Worm (Caenorhabditis elegans) whole organism, L4 larva: ENCODE data around the gene K09G1.2.

Experiments used
- D1046.2 ChIP-seq: fragments of 200-800 bp; sonication (Bioruptor generic); IDR thresholded peaks from 2 replicates; pipeline ENCODE4 v1.3.6; 2022; ENCODE audit warnings: missing genetic modification characterization, missing compliant biosample characterization
- F26F4.8 ChIP-seq: fragments of 200-800 bp; sonication (Bioruptor generic); conservative IDR thresholded peaks from 2 replicates; pipeline ENCODE4 v1.3.6; 2022; ENCODE audit warnings: missing genetic modification characterization, missing compliant biosample characterization
- F37D6.2 ChIP-seq: sonication (generic microtip); optimal IDR thresholded peaks from 2 replicates; lab custom pipeline; 2016; ENCODE audit warnings: mild to moderate bottlenecking, missing genetic modification characterization, missing compliant biosample characterization
- F49E8.2 ChIP-seq: sonication (generic microtip); optimal IDR thresholded peaks from 2 replicates; lab custom pipeline; 2016; ENCODE audit warnings: missing compliant biosample characterization, mild to moderate bottlenecking, missing genetic modification characterization, borderline replicate concordance
- R02D3.7 ChIP-seq: fragments of 150-350 bp; sonication (generic microtip); optimal IDR thresholded peaks from 3 replicates; lab custom pipeline; 2014; ENCODE audit warnings: missing biosample characterization, missing genetic modification characterization
- T20F7.1 ChIP-seq: fragments of 200-800 bp; sonication (Bioruptor generic); optimal IDR thresholded peaks from 2 replicates; lab custom pipeline; 2018; ENCODE audit warnings: mild to moderate bottlenecking, missing genetic modification characterization, missing compliant biosample characterization
- T26A8.4 ChIP-seq: fragments of 200-800 bp; sonication (Bioruptor generic); IDR thresholded peaks from 2 replicates; pipeline ENCODE4 v1.3.6; 2022; ENCODE audit warnings: missing genetic modification characterization, missing compliant biosample characterization
- aha-1 ChIP-seq: fragments of 150-350 bp; peaks from one replicate; lab custom pipeline; 2014; ENCODE audit warnings: missing biosample characterization, missing genetic modification characterization
- ama-1 ChIP-seq: fragments of 150-350 bp; optimal IDR thresholded peaks from 2 replicates; lab custom pipeline; 2014; ENCODE audit warnings: inconsistent platforms, mixed read lengths
- ceh-20 ChIP-seq: fragments of 200-800 bp; sonication (Bioruptor generic); IDR thresholded peaks from 2 replicates; pipeline ENCODE4 v1.3.6; 2022; ENCODE audit warnings: missing genetic modification reagents, missing genetic modification characterization, missing compliant biosample characterization
- ceh-32 ChIP-seq: sonication (generic microtip); optimal IDR thresholded peaks from 2 replicates; lab custom pipeline; 2016; ENCODE audit warnings: mild to moderate bottlenecking, missing genetic modification characterization, missing compliant biosample characterization; ENCODE audit not compliant: poor library complexity
- ceh-44 ChIP-seq: fragments of 200-800 bp; sonication (Bioruptor generic); IDR thresholded peaks from 2 replicates; pipeline ENCODE4 v1.3.6; 2022; ENCODE audit warnings: missing genetic modification reagents, missing genetic modification characterization, missing compliant biosample characterization
- ceh-82 ChIP-seq: sonication (generic microtip); optimal IDR thresholded peaks from 2 replicates; lab custom pipeline; 2017; ENCODE audit warnings: missing biosample characterization, missing genetic modification characterization
- ces-1 ChIP-seq: fragments of 150-350 bp; sonication (generic microtip); optimal IDR thresholded peaks from 4 replicates; lab custom pipeline; 2014; ENCODE audit warnings: missing biosample characterization, missing genetic modification reagents, missing genetic modification characterization
- cey-2 ChIP-seq: sonication (generic microtip); optimal IDR thresholded peaks from 3 replicates; lab custom pipeline; 2017; ENCODE audit warnings: missing genetic modification characterization, mild to moderate bottlenecking, missing compliant biosample characterization, antibody characterized with exemption, borderline replicate concordance; ENCODE audit not compliant: insufficient read depth
- daf-16 ChIP-seq, 3 experiments: sonication (generic microtip); optimal IDR thresholded peaks; 2 replicates each; lab custom pipeline; 2016 to 2017; ENCODE audit warnings: missing genetic modification characterization in 3 of 3, missing genetic modification reagents in 3 of 3, mild to moderate bottlenecking in 2 of 3, missing compliant biosample characterization in 2 of 3, missing biosample characterization in 1 of 3, moderate library complexity in 1 of 3
- daf-19 ChIP-seq: fragments of 200-800 bp; sonication (Bioruptor generic); conservative IDR thresholded peaks from 2 replicates; pipeline ENCODE4 v1.3.6; 2022; ENCODE audit warnings: missing genetic modification characterization, missing compliant biosample characterization
- dmd-8 ChIP-seq: fragments of 200-800 bp; sonication (Bioruptor generic); IDR thresholded peaks from 2 replicates; pipeline ENCODE4 v1.3.6; 2022; ENCODE audit warnings: missing genetic modification characterization, missing compliant biosample characterization
- dve-1 ChIP-seq: sonication (generic microtip); optimal IDR thresholded peaks from 2 replicates; lab custom pipeline; 2017; ENCODE audit warnings: antibody characterized with exemption, mild to moderate bottlenecking, missing genetic modification characterization, missing compliant biosample characterization; ENCODE audit not compliant: insufficient read depth
- fkh-10 ChIP-seq: fragments of 150-350 bp; optimal IDR thresholded peaks from 2 replicates; lab custom pipeline; 2014; ENCODE audit warnings: missing biosample characterization, missing genetic modification reagents, missing genetic modification characterization
- hlh-11 ChIP-seq: fragments of 200-800 bp; sonication (Bioruptor generic); optimal IDR thresholded peaks from 2 replicates; lab custom pipeline; 2018; ENCODE audit warnings: mild to moderate bottlenecking, missing genetic modification characterization, missing compliant biosample characterization
- hlh-30 ChIP-seq: sonication (generic microtip); optimal IDR thresholded peaks from 2 replicates; lab custom pipeline; 2017; ENCODE audit warnings: antibody characterized with exemption, mild to moderate bottlenecking, missing genetic modification characterization, missing compliant biosample characterization; ENCODE audit not compliant: insufficient read depth
- lin-1 ChIP-seq: fragments of 200-800 bp; sonication (Bioruptor generic); IDR thresholded peaks from 2 replicates; pipeline ENCODE4 v1.3.6; 2022; ENCODE audit warnings: missing genetic modification reagents, missing genetic modification characterization, missing compliant biosample characterization
- lin-15B ChIP-seq: fragments of 150-350 bp; sonication (generic microtip); optimal IDR thresholded peaks from 3 replicates; lab custom pipeline; 2014; ENCODE audit warnings: missing biosample characterization, missing genetic modification characterization
- lin-29 ChIP-seq: fragments of 200-800 bp; sonication (Bioruptor generic); IDR thresholded peaks from 2 replicates; pipeline ENCODE4 v1.3.6; 2022; ENCODE audit warnings: missing genetic modification reagents, missing genetic modification characterization, missing compliant biosample characterization
- lsy-2 ChIP-seq, 2 experiments: fragments of 150-350 bp in 1 of 2; sonication (generic microtip) in 1 of 2; optimal IDR thresholded peaks; 2 replicates each; lab custom pipeline; 2014 to 2017; ENCODE audit warnings: missing biosample characterization in 2 of 2, missing genetic modification characterization in 2 of 2
- madf-5 ChIP-seq, 2 experiments: fragments of 200-800 bp; sonication (Bioruptor generic); IDR thresholded peaks; 2 replicates each; pipeline ENCODE4 v1.3.6; 2022; ENCODE audit warnings: missing compliant biosample characterization in 2 of 2, missing genetic modification characterization in 2 of 2
- madf-9 ChIP-seq: fragments of 200-800 bp; sonication (Bioruptor generic); conservative IDR thresholded peaks from 2 replicates; pipeline ENCODE4 v1.3.6; 2022; ENCODE audit warnings: missing genetic modification reagents, missing genetic modification characterization, missing compliant biosample characterization
- mep-1 ChIP-seq: fragments of 150-350 bp; sonication (generic microtip); optimal IDR thresholded peaks from 3 replicates; lab custom pipeline; 2014; ENCODE audit warnings: missing biosample characterization, missing genetic modification characterization
- nhr-10 ChIP-seq: fragments of 150-350 bp; optimal IDR thresholded peaks from 2 replicates; lab custom pipeline; 2014; ENCODE audit warnings: missing biosample characterization, missing genetic modification characterization
- nhr-11 ChIP-seq: fragments of 150-350 bp; optimal IDR thresholded peaks from 2 replicates; lab custom pipeline; 2014; ENCODE audit warnings: missing biosample characterization, missing genetic modification characterization
- nhr-111 ChIP-seq: fragments of 200-800 bp; sonication (Bioruptor generic); optimal IDR thresholded peaks from 2 replicates; lab custom pipeline; 2018; ENCODE audit warnings: mild to moderate bottlenecking, missing genetic modification characterization, missing compliant biosample characterization
- nhr-28 ChIP-seq: fragments of 150-350 bp; optimal IDR thresholded peaks from 2 replicates; lab custom pipeline; 2014; ENCODE audit warnings: missing biosample characterization, missing genetic modification characterization
- nhr-48 ChIP-seq: sonication (generic microtip); optimal IDR thresholded peaks from 2 replicates; lab custom pipeline; 2016; ENCODE audit warnings: mild to moderate bottlenecking, missing genetic modification characterization, missing compliant biosample characterization
- nhr-6 ChIP-seq: fragments of 150-350 bp; optimal IDR thresholded peaks from 2 replicates; lab custom pipeline; 2014; ENCODE audit warnings: missing biosample characterization, missing genetic modification characterization
- nhr-77 ChIP-seq: fragments of 150-350 bp; optimal IDR thresholded peaks from 2 replicates; lab custom pipeline; 2014; ENCODE audit warnings: missing biosample characterization, missing genetic modification characterization
- pha-4 ChIP-seq, 2 experiments: fragments of 150-350 bp in 1 of 2; fragments of 200-800 bp in 1 of 2; sonication (Bioruptor generic) in 1 of 2; IDR thresholded peaks in 1 of 2; optimal IDR thresholded peaks in 1 of 2; 2 replicates each; pipeline versions ENCODE4 v1.3.6 to Lab custom; 2014 to 2022; ENCODE audit warnings: missing genetic modification characterization in 2 of 2, missing genetic modification reagents in 2 of 2, missing biosample characterization in 1 of 2, missing compliant biosample characterization in 1 of 2
- pqm-1 ChIP-seq: sonication (generic microtip); optimal IDR thresholded peaks from 2 replicates; lab custom pipeline; 2017; ENCODE audit warnings: missing biosample characterization, missing genetic modification characterization
- rbr-2 ChIP-seq: sonication (generic microtip); optimal IDR thresholded peaks from 2 replicates; lab custom pipeline; 2016; ENCODE audit warnings: missing genotype, missing genetic modification characterization, missing compliant biosample characterization
- set-16 ChIP-seq: fragments of 200-800 bp; sonication (Bioruptor generic); IDR thresholded peaks from 2 replicates; pipeline ENCODE4 v1.3.6; 2022; ENCODE audit warnings: missing genetic modification reagents, missing genetic modification characterization, missing compliant biosample characterization
- snpc-4 ChIP-seq: fragments of 150-350 bp; optimal IDR thresholded peaks from 2 replicates; lab custom pipeline; 2014; ENCODE audit warnings: missing biosample characterization, missing genetic modification characterization
- tra-1 ChIP-seq: fragments of 200-800 bp; sonication (Bioruptor generic); IDR thresholded peaks from 2 replicates; pipeline ENCODE4 v1.3.6; 2022; ENCODE audit warnings: missing genetic modification reagents, missing genetic modification characterization, missing compliant biosample characterization
- unc-39 ChIP-seq: sonication (generic microtip); optimal IDR thresholded peaks from 2 replicates; lab custom pipeline; 2017; ENCODE audit warnings: missing biosample characterization, missing genetic modification characterization
- vab-7 ChIP-seq: fragments of 200-800 bp; sonication (Bioruptor generic); IDR thresholded peaks from 2 replicates; pipeline ENCODE4 v1.3.6; 2022; ENCODE audit warnings: missing genetic modification reagents, missing genetic modification characterization, missing compliant biosample characterization
- zag-1 ChIP-seq: fragments of 150-350 bp; optimal IDR thresholded peaks from 2 replicates; lab custom pipeline; 2014; ENCODE audit warnings: missing biosample characterization, missing genetic modification characterization
- zfp-2 ChIP-seq: sonication (generic microtip); optimal IDR thresholded peaks from 2 replicates; lab custom pipeline; 2016; ENCODE audit warnings: mild to moderate bottlenecking, missing genetic modification characterization, missing compliant biosample characterization
- ztf-11 ChIP-seq: fragments of 150-350 bp; optimal IDR thresholded peaks from 2 replicates; lab custom pipeline; 2014; ENCODE audit warnings: missing biosample characterization, missing genetic modification characterization

The K09G1.2 gene

ce11 chrV:9590317-9590716 is at the start of gene K09G1.2:
Gene K09G1.2, plus strand, starts transcription at chrV:9590617.
- TF ChIP-seq nhr-28 (tag; lab: Kevin White, UChicago), result no peak
- TF ChIP-seq ceh-20 (GFP tag; lab: Robert Waterston, UW), result no peak
- no peak for TF ChIP-seq F26F4.8
- no peak for TF ChIP-seq nhr-111
- TF ChIP-seq lin-1 (GFP tag; lab: Robert Waterston, UW), result no peak
- TF ChIP-seq dmd-8 (GFP tag; lab: Robert Waterston, UW), result no peak
- no peak for TF ChIP-seq ceh-44 (GFP tag; lab: Robert Waterston, UW)
- no peak for TF ChIP-seq F49E8.2
- no peak for TF ChIP-seq R02D3.7 (tag; lab: Kevin White, UChicago)
- no peak for TF ChIP-seq pqm-1 (tag; lab: Kevin White, UChicago)
- TF ChIP-seq lsy-2 (tag; optimal IDR thresholded peaks at IDR 0.05; lab: Kevin White, UChicago), result no peak
- no peak for TF ChIP-seq D1046.2 (GFP tag; lab: Robert Waterston, UW)
- TF ChIP-seq ces-1 (GFP tag; lab: Kevin White, UChicago), result no peak
- no peak for TF ChIP-seq ztf-11 (tag; lab: Kevin White, UChicago)

- no peak for TF ChIP-seq snpc-4 (tag; lab: Kevin White, UChicago)
- no peak for TF ChIP-seq fkh-10 (GFP tag; lab: Kevin White, UChicago)
- no peak for TF ChIP-seq hlh-30 (tag; lab: Kevin White, UChicago)
- TF ChIP-seq T20F7.1 (GFP tag; lab: Kevin White, UChicago), result no peak
- TF ChIP-seq lin-15B (tag; lab: Kevin White, UChicago), result no peak
- TF ChIP-seq unc-39 (tag; lab: Kevin White, UChicago), result no peak
- no peak for TF ChIP-seq cey-2 (tag; lab: Kevin White, UChicago)
- TF ChIP-seq madf-5 (GFP tag; IDR thresholded peaks at IDR 0.05; lab: Robert Waterston, UW), result no peak
Measured at ce11 chrV:9541506-9541905, 48.9 kb upstream of the K09G1.2 start, which contains the start of gene C50F4.16. Gene C50F4.16, minus strand, starts transcription at chrV:9541606.

- peak; percentile 84 for TF ChIP-seq ama-1 (lab: Kevin White, UChicago)
- peak; percentile 57 for TF ChIP-seq rbr-2 (tag; lab: Kevin White, UChicago)
- no peak for TF ChIP-seq zfp-2
- peak; percentile 64 for TF ChIP-seq hlh-11 (tag; lab: Kevin White, UChicago)
- TF ChIP-seq daf-19 (GFP tag; lab: Robert Waterston, UW), result 0 out of 2 replicates have a peak, but pooled peaks have one; percentile 15
- 0 out of 2 replicates have a peak, but pooled peaks have one; percentile 43 for TF ChIP-seq pha-4 (GFP tag; IDR thresholded peaks at IDR 0.05; lab: Robert Waterston, UW)
- peak; percentile 38 for TF ChIP-seq pha-4 (tag; optimal IDR thresholded peaks at IDR 0.05; lab: Kevin White, UChicago)
- peak; percentile 63 for TF ChIP-seq T20F7.1 (GFP tag; lab: Kevin White, UChicago)
- no peak for TF ChIP-seq tra-1 (GFP tag; lab: Robert Waterston, UW)
- peak; percentile 48 for TF ChIP-seq nhr-6 (tag; lab: Kevin White, UChicago)
- no peak for TF ChIP-seq daf-16 (GFP tag; optimal IDR thresholded peaks at IDR 0.05; lab: Kevin White, UChicago)
- TF ChIP-seq daf-16 (tag; optimal IDR thresholded peaks at IDR 0.05; lab: Kevin White, UChicago), result peak; percentile 49
- TF ChIP-seq dve-1 (tag; lab: Kevin White, UChicago), result peak; percentile 75
- no peak for TF ChIP-seq ceh-82 (tag; lab: Kevin White, UChicago)
- TF ChIP-seq aha-1 (tag; lab: Kevin White, UChicago), result peak; percentile 87
- peak; percentile 57; the same call in 1 of the 2 replicates for TF ChIP-seq D1046.2 (GFP tag; lab: Robert Waterston, UW)
- peak; percentile 23 for TF ChIP-seq F37D6.2 (tag; lab: Kevin White, UChicago)
- peak; percentile 5 for TF ChIP-seq nhr-10 (tag; lab: Kevin White, UChicago)
- TF ChIP-seq nhr-28 (tag; lab: Kevin White, UChicago), result peak; percentile 48
- TF ChIP-seq mep-1 (tag; lab: Kevin White, UChicago), result peak; percentile 90
- TF ChIP-seq set-16 (GFP tag; lab: Robert Waterston, UW), result no peak
- peak; percentile 26 for TF ChIP-seq nhr-11 (tag; lab: Kevin White, UChicago)
- peak; percentile 38; the same call in 1 of the 2 replicates for TF ChIP-seq madf-9 (GFP tag; lab: Robert Waterston, UW)
- TF ChIP-seq zag-1 (tag; lab: Kevin White, UChicago), result no peak
- TF ChIP-seq ceh-32 (tag; lab: Kevin White, UChicago), result no peak
- TF ChIP-seq snpc-4 (tag; lab: Kevin White, UChicago), result no peak
- TF ChIP-seq nhr-77 (tag; lab: Kevin White, UChicago), result peak; percentile 82
- TF ChIP-seq nhr-48 (tag; lab: Kevin White, UChicago), result no peak
- peak; percentile 21 to 86 for TF ChIP-seq lsy-2 (tag; optimal IDR thresholded peaks at IDR 0.05; lab: Kevin White, UChicago)
- peak; percentile 60; the same call in 1 of the 2 replicates for TF ChIP-seq T26A8.4 (GFP tag; lab: Robert Waterston, UW)
- no peak for TF ChIP-seq lin-29 (GFP tag; lab: Robert Waterston, UW)
- no peak for TF ChIP-seq vab-7 (GFP tag; lab: Robert Waterston, UW)
Measured at ce11 chrV:9544176-9544632, 46.2 kb upstream of the K09G1.2 start, which contains the start of gene mdf-1. Gene mdf-1, minus strand, starts transcription at chrV:9544226.
